Worm (Caenorhabditis elegans): Measurements from ENCODE around the gene T05B9.2.

- TF ChIP-seq fos-1 (tag; optimal IDR thresholded peaks at IDR 0.05), result no peak
- TF ChIP-seq elt-3 (tag; optimal IDR thresholded peaks at IDR 0.05), result no peak
- no peak for TF ChIP-seq nhr-11 (tag; optimal IDR thresholded peaks at IDR 0.05)
- TF ChIP-seq ceh-82 (tag; optimal IDR thresholded peaks at IDR 0.05), result no peak
- TF ChIP-seq skn-1 (tag; optimal IDR thresholded peaks at IDR 0.05), result no peak
- no peak for TF ChIP-seq R02D3.7 (tag; optimal IDR thresholded peaks at IDR 0.05)
- no peak for TF ChIP-seq lin-11 (tag; optimal IDR thresholded peaks at IDR 0.05)
- TF ChIP-seq ama-1 (optimal IDR thresholded peaks at IDR 0.05), result no peak
Observed at ce11 chrII:11274876-11275275, 19.2 kb downstream of the T05B9.2 start.

All from whole organism, L2 larva.